Fruit fly (Drosophila melanogaster) whole organism, embryonic: ENCODE measurements around the gene Sgp.

ENCODE experiments used
- Atf3 ChIP-seq: fragments of 200-800 bp; sonication (Bioruptor generic); optimal IDR thresholded peaks from 3 replicates; lab custom pipeline; 2016; ENCODE audit warnings: missing biosample characterization, missing genetic modification characterization
- Blimp-1 ChIP-seq: fragments of 200-800 bp; sonication (Bioruptor generic); optimal IDR thresholded peaks from 3 replicates; lab custom pipeline; 2018; ENCODE audit warnings: missing biosample characterization, missing genetic modification characterization, mild to moderate bottlenecking, moderate library complexity, missing genetic modification reagents
- C15 ChIP-seq: fragments of 200-800 bp; sonication (Bioruptor generic); IDR thresholded peaks from 3 replicates; pipeline ENCODE4 v1.3.6; 2022; ENCODE audit warnings: missing biosample characterization, missing genetic modification characterization
- CG13296 ChIP-seq: fragments of 200-800 bp; sonication (Bioruptor generic); optimal IDR thresholded peaks from 3 replicates; lab custom pipeline; 2018; ENCODE audit warnings: missing biosample characterization, mild to moderate bottlenecking, missing genetic modification characterization
- CG14441 ChIP-seq: fragments of 200-800 bp; sonication (Bioruptor generic); IDR thresholded peaks from 2 replicates; pipeline ENCODE4 v1.3.6; 2022; ENCODE audit warnings: missing biosample characterization, missing genetic modification characterization
- CG1529 ChIP-seq: fragments of 200-800 bp; sonication (Bioruptor generic); optimal IDR thresholded peaks from 3 replicates; lab custom pipeline; 2018; ENCODE audit warnings: missing biosample characterization, missing genetic modification characterization
- CG15696 ChIP-seq: fragments of 200-800 bp; sonication (Bioruptor generic); optimal IDR thresholded peaks from 2 replicates; lab custom pipeline; 2019; ENCODE audit warnings: missing biosample characterization, mild to moderate bottlenecking, missing genetic modification characterization, moderate library complexity
- CG17385 ChIP-seq: fragments of 200-800 bp; sonication (Bioruptor generic); optimal IDR thresholded peaks from 3 replicates; lab custom pipeline; 2018; ENCODE audit warnings: missing biosample characterization, mild to moderate bottlenecking, missing genetic modification characterization
- CG17829 ChIP-seq: fragments of 200-800 bp; optimal IDR thresholded peaks from 2 replicates; lab custom pipeline; 2019; ENCODE audit warnings: missing biosample characterization, mild to moderate bottlenecking, missing genetic modification characterization, moderate library complexity
- CG2202 ChIP-seq: fragments of 200-800 bp; sonication (Bioruptor generic); optimal IDR thresholded peaks from 2 replicates; lab custom pipeline; 2018; ENCODE audit warnings: missing biosample characterization, mild to moderate bottlenecking, missing genetic modification characterization
- CG2875 ChIP-seq: fragments of 200-800 bp; sonication (Bioruptor generic); optimal IDR thresholded peaks from 2 replicates; lab custom pipeline; 2017; ENCODE audit warnings: missing biosample characterization, mild to moderate bottlenecking, missing genetic modification characterization, missing genetic modification reagents
- CG30020 ChIP-seq: fragments of 200-800 bp; optimal IDR thresholded peaks from 2 replicates; lab custom pipeline; 2019; ENCODE audit warnings: missing biosample characterization, mild to moderate bottlenecking, missing genetic modification characterization, moderate library complexity
- CG30431 ChIP-seq: fragments of 200-800 bp; sonication (Bioruptor generic); optimal IDR thresholded peaks from 2 replicates; lab custom pipeline; 2017; ENCODE audit warnings: missing biosample characterization, missing genetic modification characterization
- CG31224 ChIP-seq: fragments of 200-800 bp; sonication (Bioruptor generic); IDR thresholded peaks from 2 replicates; pipeline ENCODE4 v1.3.6; 2022; ENCODE audit warnings: missing biosample characterization, missing genetic modification characterization
- CG31441 ChIP-seq: fragments of 200-800 bp; sonication (Bioruptor generic); IDR thresholded peaks from 2 replicates; pipeline ENCODE4 v1.3.6; 2022; ENCODE audit warnings: missing biosample characterization, missing genetic modification characterization
- CG32772 ChIP-seq: fragments of 200-800 bp; sonication (Bioruptor generic); IDR thresholded peaks from 2 replicates; pipeline ENCODE4 v1.3.6; 2022; ENCODE audit warnings: missing biosample characterization, missing genetic modification characterization
- CG34422 ChIP-seq: fragments of 200-800 bp; sonication (Bioruptor generic); IDR thresholded peaks from 3 replicates; pipeline ENCODE4 v1.3.6; 2022; ENCODE audit warnings: missing biosample characterization, missing genetic modification characterization
- CG5245 ChIP-seq: fragments of 200-800 bp; sonication (Bioruptor generic); optimal IDR thresholded peaks from 3 replicates; lab custom pipeline; 2016; ENCODE audit warnings: missing biosample characterization, missing genetic modification characterization
- CG8359 ChIP-seq: fragments of 200-800 bp; sonication (Bioruptor generic); optimal IDR thresholded peaks from 2 replicates; lab custom pipeline; 2017; ENCODE audit warnings: missing biosample characterization, mild to moderate bottlenecking, missing genetic modification characterization, borderline replicate concordance
- CG8388 ChIP-seq: fragments of 200-800 bp; sonication (Bioruptor generic); optimal IDR thresholded peaks from 2 replicates; lab custom pipeline; 2019; ENCODE audit warnings: missing biosample characterization, mild to moderate bottlenecking, missing genetic modification characterization, moderate library complexity
- CkIIα-i1 ChIP-seq: fragments of 200-800 bp; sonication (Bioruptor generic); IDR thresholded peaks from 2 replicates; pipeline ENCODE4 v1.3.6; 2022; ENCODE audit warnings: missing biosample characterization, missing genetic modification characterization
- E2f2 ChIP-seq: fragments of 200-800 bp; sonication (Bioruptor generic); IDR thresholded peaks from 2 replicates; pipeline ENCODE4 v1.3.6; 2022; ENCODE audit warnings: missing biosample characterization, missing genetic modification characterization
- Eip74EF ChIP-seq, 2 experiments: fragments of 200-800 bp in 1 of 2; fragments of >200 bp in 1 of 2; sonication (Bioruptor generic) in 1 of 2; optimal IDR thresholded peaks; 2 replicates each; lab custom pipeline; 2017 to 2019; ENCODE audit warnings: missing biosample characterization in 2 of 2, missing genetic modification characterization in 2 of 2, mild to moderate bottlenecking in 1 of 2, moderate library complexity in 1 of 2
- HmgD ChIP-seq: fragments of 200-800 bp; sonication (Bioruptor generic); optimal IDR thresholded peaks from 3 replicates; lab custom pipeline; 2016; ENCODE audit warnings: missing biosample characterization, missing genetic modification characterization
- Hr78 ChIP-seq, 2 experiments: fragments of 200-800 bp in 1 of 2; fragments of >200 bp in 1 of 2; sonication (Bioruptor generic) in 1 of 2; optimal IDR thresholded peaks; 2 replicates each; lab custom pipeline; 2017 to 2019; ENCODE audit warnings: missing biosample characterization in 2 of 2, missing genetic modification characterization in 2 of 2, mild to moderate bottlenecking in 1 of 2, moderate library complexity in 1 of 2
- Med ChIP-seq: fragments of 200-800 bp; sonication (Bioruptor generic); peaks from one replicate; lab custom pipeline; 2016; ENCODE audit warnings: missing biosample characterization, missing genetic modification characterization, mild to moderate bottlenecking, inconsistent platforms, moderate library complexity
- Ptx1 ChIP-seq: fragments of 200-800 bp; sonication (Bioruptor generic); IDR thresholded peaks from 2 replicates; pipeline ENCODE4 v1.3.6; 2022; ENCODE audit warnings: missing biosample characterization, missing genetic modification characterization
- Trl ChIP-seq, 3 experiments: fragments of >200 bp in 2 of 3; fragments of 200-800 bp in 1 of 3; sonication (Bioruptor generic) in 1 of 3; optimal IDR thresholded peaks; 2 replicates in 1 of 3; 3 replicates in 2 of 3; lab custom pipeline; 2016 to 2017; ENCODE audit warnings: missing biosample characterization in 1 of 3, missing genetic modification characterization in 1 of 3
- Vsx1 ChIP-seq: fragments of 200-800 bp; sonication (Bioruptor generic); optimal IDR thresholded peaks from 2 replicates; lab custom pipeline; 2017; ENCODE audit warnings: missing biosample characterization, mild to moderate bottlenecking, missing genetic modification characterization, missing genetic modification reagents
- Xbp1 ChIP-seq: fragments of 200-800 bp; sonication (Bioruptor generic); optimal IDR thresholded peaks from 3 replicates; lab custom pipeline; 2016; ENCODE audit warnings: missing biosample characterization, mild to moderate bottlenecking, missing genetic modification characterization
- ase ChIP-seq: fragments of 200-800 bp; sonication (Bioruptor generic); IDR thresholded peaks from 3 replicates; pipeline ENCODE4 v1.3.6; 2022; ENCODE audit warnings: missing biosample characterization, missing genetic modification characterization
- ci ChIP-seq: fragments of 200-800 bp; sonication (Bioruptor generic); IDR thresholded peaks from 3 replicates; pipeline ENCODE4 v1.3.6; 2022; ENCODE audit warnings: missing biosample characterization, missing genetic modification characterization
- ems ChIP-seq: fragments of 200-800 bp; sonication (Bioruptor generic); optimal IDR thresholded peaks from 3 replicates; lab custom pipeline; 2016; ENCODE audit warnings: missing biosample characterization, missing genetic modification characterization
- gt ChIP-seq: fragments of 200-800 bp; sonication (Bioruptor generic); IDR thresholded peaks from 2 replicates; pipeline ENCODE4 v1.3.6; 2022; ENCODE audit warnings: missing biosample characterization, missing genetic modification characterization
- ham ChIP-seq: fragments of 200-800 bp; sonication (Bioruptor generic); IDR thresholded peaks from 2 replicates; pipeline ENCODE4 v1.3.6; 2022; ENCODE audit warnings: missing biosample characterization, missing genetic modification characterization
- hbn ChIP-seq: fragments of 200-800 bp; sonication (Bioruptor generic); IDR thresholded peaks from 2 replicates; pipeline ENCODE4 v1.3.6; 2022; ENCODE audit warnings: missing biosample characterization, missing genetic modification characterization; ENCODE audit not compliant: partially characterized antibody
- mirr ChIP-seq: fragments of 200-800 bp; sonication (Bioruptor generic); optimal IDR thresholded peaks from 3 replicates; lab custom pipeline; 2018; ENCODE audit warnings: missing biosample characterization, mild to moderate bottlenecking, missing genetic modification characterization
- nmo ChIP-seq: fragments of 200-800 bp; sonication (Bioruptor generic); optimal IDR thresholded peaks from 2 replicates; lab custom pipeline; 2018; ENCODE audit warnings: missing biosample characterization, mild to moderate bottlenecking, missing genetic modification characterization, moderate library complexity
- peb ChIP-seq: fragments of 200-800 bp; sonication (Bioruptor generic); IDR thresholded peaks from 2 replicates; pipeline ENCODE4 v1.3.6; 2022; ENCODE audit warnings: missing biosample characterization, missing genetic modification characterization
- pho ChIP-seq: fragments of 200-800 bp; sonication (Bioruptor generic); optimal IDR thresholded peaks from 2 replicates; lab custom pipeline; 2016; ENCODE audit warnings: missing biosample characterization, missing genetic modification characterization
- pnt ChIP-seq: fragments of 200-800 bp; sonication (Bioruptor generic); optimal IDR thresholded peaks from 3 replicates; lab custom pipeline; 2016; ENCODE audit warnings: missing biosample characterization, missing genetic modification characterization
- run ChIP-seq: fragments of 200-800 bp; sonication (Bioruptor generic); optimal IDR thresholded peaks from 3 replicates; lab custom pipeline; 2018; ENCODE audit warnings: missing biosample characterization, mild to moderate bottlenecking, missing genetic modification characterization
- sens-2 ChIP-seq: fragments of 200-800 bp; sonication (Bioruptor generic); IDR thresholded peaks from 2 replicates; pipeline ENCODE4 v1.3.6; 2022; ENCODE audit warnings: missing biosample characterization, missing genetic modification characterization
- slou ChIP-seq: fragments of 200-800 bp; sonication (Bioruptor generic); optimal IDR thresholded peaks from 3 replicates; lab custom pipeline; 2016; ENCODE audit warnings: missing biosample characterization, missing genetic modification characterization
- so ChIP-seq: fragments of 200-800 bp; sonication (Bioruptor generic); IDR thresholded peaks from 3 replicates; pipeline ENCODE4 v1.3.6; 2022; ENCODE audit warnings: missing biosample characterization, missing genetic modification characterization
- tll ChIP-seq, 2 experiments: fragments of 200-800 bp in 1 of 2; fragments of >200 bp in 1 of 2; sonication (Bioruptor generic) in 1 of 2; optimal IDR thresholded peaks; 2 replicates each; lab custom pipeline; 2017 to 2019; ENCODE audit warnings: missing biosample characterization in 2 of 2, missing genetic modification characterization in 2 of 2, mild to moderate bottlenecking in 1 of 2, moderate library complexity in 1 of 2
- tna ChIP-seq: fragments of 200-800 bp; sonication (Bioruptor generic); IDR thresholded peaks from 2 replicates; pipeline ENCODE4 v1.3.6; 2022; ENCODE audit warnings: missing biosample characterization, missing genetic modification characterization; ENCODE audit not compliant: partially characterized antibody
- ttk ChIP-seq: fragments of 200-800 bp; sonication (Bioruptor generic); IDR thresholded peaks from 2 replicates; pipeline ENCODE4 v2.1.2; 2022; ENCODE audit warnings: missing biosample characterization, missing genetic modification characterization
- wdn ChIP-seq: fragments of 200-800 bp; sonication (Bioruptor generic); IDR thresholded peaks from 2 replicates; pipeline ENCODE4 v1.3.6; 2022; ENCODE audit warnings: missing biosample characterization, missing genetic modification characterization
- zf30C ChIP-seq: fragments of 200-800 bp; sonication (Bioruptor generic); optimal IDR thresholded peaks from 3 replicates; lab custom pipeline; 2018; ENCODE audit warnings: missing biosample characterization, mild to moderate bottlenecking, missing genetic modification characterization
- zfh2 ChIP-seq: fragments of 200-800 bp; sonication (Bioruptor generic); optimal IDR thresholded peaks from 2 replicates; lab custom pipeline; 2016; ENCODE audit warnings: missing biosample characterization, missing genetic modification characterization

Sgp gene

DNA sequence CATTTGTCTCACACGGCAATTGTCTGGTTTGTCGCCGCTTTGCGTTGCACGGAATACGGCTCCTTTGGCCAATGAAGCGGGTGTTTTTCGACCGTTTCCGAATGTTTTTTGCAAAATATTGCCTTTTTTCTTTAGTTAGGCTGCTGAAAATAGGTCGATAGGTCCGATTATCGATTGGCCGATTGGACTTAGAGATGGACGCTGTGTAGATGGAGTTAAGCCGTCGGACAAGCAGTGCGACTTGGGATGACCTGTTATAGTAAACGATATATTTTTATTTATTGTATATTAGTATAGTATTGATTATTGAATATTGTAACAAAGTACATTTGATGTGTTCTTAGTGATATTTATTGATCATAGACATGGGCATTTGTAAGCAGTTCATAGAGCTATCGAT is 8.8 kb downstream of the Sgp start, which contains the start of the genes lmgA and lmgB (continued):
- TF ChIP-seq ci (peak; percentile 36; the same call in 1 of the 3 replicates), zfh2 (GFP tag; lab: Kevin White, UChicago) (peak; percentile 27), pho (no peak), Hr78 (GFP tag; optimal IDR thresholded peaks at IDR 0.05; lab: Kevin White, UChicago) (no peak), CG1529 (GFP tag; lab: Kevin White, UChicago) (no peak), nmo (GFP tag; lab: Kevin White, UChicago) (peak; percentile 69), CG32772 (no peak), peb (GFP tag; lab: Robert Waterston, UW) (no peak), zf30C (GFP tag; lab: Kevin White, UChicago) (no peak), CG8388 (peak; percentile 8), ems (GFP tag; lab: Kevin White, UChicago) (no peak), CG2875 (GFP tag; lab: Kevin White, UChicago) (no peak), Vsx1 (GFP tag; lab: Kevin White, UChicago) (no peak), CG31224 (no peak), E2f2 (GFP tag; lab: Robert Waterston, UW) (peak; percentile 91), so (GFP tag; lab: Robert Waterston, UW) (no peak), run (no peak), pnt (GFP tag; lab: Kevin White, UChicago) (no peak), Eip74EF (GFP tag; optimal IDR thresholded peaks at IDR 0.05; lab: Kevin White, UChicago) (no peak), CG15696 (tag; lab: Kevin White, UChicago) (peak; percentile 16), tll (GFP tag; optimal IDR thresholded peaks at IDR 0.05; lab: Kevin White, UChicago) (no peak), Xbp1 (GFP tag; lab: Kevin White, UChicago) (peak; percentile 72), C15 (no peak), ham (GFP tag; lab: Robert Waterston, UW) (no peak), hbn (GFP tag; lab: Robert Waterston, UW) (peak; percentile 72), CG8359 (GFP tag; lab: Kevin White, UChicago) (no peak), CkIIα-i1 (GFP tag; lab: Robert Waterston, UW) (no peak), mirr (GFP tag; lab: Kevin White, UChicago) (no peak), CG34422 (GFP tag; lab: Robert Waterston, UW) (no peak), CG17385 (GFP tag; lab: Kevin White, UChicago) (no peak), sens-2 (GFP tag; lab: Robert Waterston, UW) (no peak), wdn (GFP tag; lab: Robert Waterston, UW) (no peak), tna (GFP tag; lab: Robert Waterston, UW) (peak; percentile 89), Atf3 (GFP tag; lab: Kevin White, UChicago) (no peak), CG5245 (peak; percentile 23), Med (GFP tag; lab: Kevin White, UChicago) (peak; percentile 81), Ptx1 (GFP tag; lab: Robert Waterston, UW) (peak; percentile 65), slou (GFP tag; lab: Kevin White, UChicago) (peak; percentile 1), ase (no peak), CG13296 (no peak), CG31441 (GFP tag; lab: Robert Waterston, UW) (peak; percentile 45; the same call in 1 of the 2 replicates), ttk (GFP tag; lab: Robert Waterston, UW) (no peak), HmgD (GFP tag; lab: Kevin White, UChicago) (no peak), CG30020 (tag; lab: Kevin White, UChicago) (peak; percentile 11), CG17829 (peak; percentile 64), gt (GFP tag; lab: Robert Waterston, UW) (no peak), CG30431 (GFP tag; lab: Kevin White, UChicago) (no peak), Trl (optimal IDR thresholded peaks at IDR 0.05; lab: Kevin White, UChicago) (no peak), Trl (GFP tag; optimal IDR thresholded peaks at IDR 0.05; lab: Kevin White, UChicago) (peak; percentile 7), CG2202 (tag; lab: Kevin White, UChicago) (no peak), Blimp-1 (GFP tag; lab: Kevin White, UChicago) (peak; percentile 31), CG14441 (peak; percentile 35; the same call in 1 of the 2 replicates)
